Fruit fly (Drosophila melanogaster) whole organism, embryonic: ENCODE results near the gene CG34253.

ENCODE experiments used
- Atf6 ChIP-seq: fragments of 200-800 bp; sonication (Bioruptor generic); IDR thresholded peaks from 2 replicates; pipeline ENCODE4 v1.3.6; 2022; ENCODE audit warnings: missing biosample characterization, missing genetic modification characterization
- Bdp1 ChIP-seq: fragments of 200-800 bp; sonication (Bioruptor generic); optimal IDR thresholded peaks from 3 replicates; lab custom pipeline; 2016; ENCODE audit warnings: missing biosample characterization, missing genetic modification characterization
- CG1024 ChIP-seq: fragments of 200-800 bp; sonication (Bioruptor generic); IDR thresholded peaks from 2 replicates; pipeline ENCODE4 v1.3.6; 2022; ENCODE audit warnings: missing biosample characterization, missing genetic modification characterization
- CG10267 ChIP-seq: fragments of 200-800 bp; sonication (Bioruptor generic); optimal IDR thresholded peaks from 2 replicates; lab custom pipeline; 2018; ENCODE audit warnings: missing biosample characterization, mild to moderate bottlenecking, missing genetic modification characterization, moderate library complexity
- CG11398 ChIP-seq: fragments of 200-800 bp; sonication (Bioruptor generic); optimal IDR thresholded peaks from 2 replicates; lab custom pipeline; 2016; ENCODE audit warnings: missing biosample characterization, missing genetic modification characterization
- CG14441 ChIP-seq: fragments of 200-800 bp; sonication (Bioruptor generic); IDR thresholded peaks from 2 replicates; pipeline ENCODE4 v1.3.6; 2022; ENCODE audit warnings: missing biosample characterization, missing genetic modification characterization
- CG1529 ChIP-seq: fragments of 200-800 bp; sonication (Bioruptor generic); optimal IDR thresholded peaks from 3 replicates; lab custom pipeline; 2018; ENCODE audit warnings: missing biosample characterization, missing genetic modification characterization
- CG16815 ChIP-seq: fragments of 200-800 bp; sonication (Bioruptor generic); optimal IDR thresholded peaks from 3 replicates; lab custom pipeline; 2017; ENCODE audit warnings: missing biosample characterization, mild to moderate bottlenecking, missing genetic modification characterization
- CG3407 ChIP-seq: fragments of 200-800 bp; sonication (Bioruptor generic); optimal IDR thresholded peaks from 2 replicates; lab custom pipeline; 2018; ENCODE audit warnings: missing biosample characterization, mild to moderate bottlenecking, missing genetic modification characterization
- CG5245 ChIP-seq: fragments of 200-800 bp; sonication (Bioruptor generic); optimal IDR thresholded peaks from 3 replicates; lab custom pipeline; 2016; ENCODE audit warnings: missing biosample characterization, missing genetic modification characterization
- CG7839 ChIP-seq: fragments of 200-800 bp; sonication (Bioruptor generic); optimal IDR thresholded peaks from 3 replicates; lab custom pipeline; 2018; ENCODE audit warnings: missing biosample characterization, mild to moderate bottlenecking, missing genetic modification characterization, moderate library complexity
- CG8089 ChIP-seq: fragments of 200-800 bp; sonication (Bioruptor generic); optimal IDR thresholded peaks from 3 replicates; lab custom pipeline; 2016; ENCODE audit warnings: missing biosample characterization, missing genetic modification characterization
- CG8388 ChIP-seq: fragments of 200-800 bp; sonication (Bioruptor generic); optimal IDR thresholded peaks from 2 replicates; lab custom pipeline; 2019; ENCODE audit warnings: missing biosample characterization, mild to moderate bottlenecking, missing genetic modification characterization, moderate library complexity
- CG9727 ChIP-seq: fragments of 200-800 bp; sonication (Bioruptor generic); optimal IDR thresholded peaks from 3 replicates; lab custom pipeline; 2017; ENCODE audit warnings: missing biosample characterization, mild to moderate bottlenecking, missing genetic modification characterization
- CrebB ChIP-seq: fragments of 200-800 bp; sonication (Bioruptor generic); optimal IDR thresholded peaks from 3 replicates; lab custom pipeline; 2018; ENCODE audit warnings: missing biosample characterization, mild to moderate bottlenecking, missing genetic modification characterization
- Dfd ChIP-seq, 2 experiments: fragments of >200 bp; optimal IDR thresholded peaks; 2 replicates each; lab custom pipeline; 2017; ENCODE audit warnings: missing biosample characterization in 2 of 2, missing genetic modification characterization in 2 of 2
- Elba2 ChIP-seq: fragments of 200-800 bp; sonication (Bioruptor generic); optimal IDR thresholded peaks from 3 replicates; lab custom pipeline; 2016; ENCODE audit warnings: missing biosample characterization, missing genetic modification characterization
- HLH54F ChIP-seq: fragments of 200-800 bp; sonication (Bioruptor generic); optimal IDR thresholded peaks from 3 replicates; lab custom pipeline; 2016; ENCODE audit warnings: missing biosample characterization, missing genetic modification characterization
- Hr3 ChIP-seq: fragments of 200-800 bp; sonication (Bioruptor generic); optimal IDR thresholded peaks from 3 replicates; lab custom pipeline; 2016; ENCODE audit warnings: missing biosample characterization, missing genetic modification characterization
- Lim3 ChIP-seq: fragments of 200-800 bp; sonication (Bioruptor generic); IDR thresholded peaks from 2 replicates; pipeline ENCODE4 v1.3.6; 2022; ENCODE audit warnings: missing biosample characterization, missing genetic modification characterization
- Mad ChIP-seq: fragments of 200-800 bp; sonication (Bioruptor generic); optimal IDR thresholded peaks from 2 replicates; lab custom pipeline; 2016; ENCODE audit warnings: missing biosample characterization, missing genetic modification characterization
- Meics ChIP-seq: fragments of 200-800 bp; sonication (Bioruptor generic); optimal IDR thresholded peaks from 2 replicates; lab custom pipeline; 2017; ENCODE audit warnings: missing biosample characterization, mild to moderate bottlenecking, missing genetic modification characterization
- Mes4 ChIP-seq: fragments of 200-800 bp; sonication (Bioruptor generic); optimal IDR thresholded peaks from 2 replicates; lab custom pipeline; 2016; ENCODE audit warnings: missing biosample characterization, missing genetic modification characterization
- Mrtf ChIP-seq: fragments of 200-800 bp; sonication (Bioruptor generic); IDR thresholded peaks from 3 replicates; pipeline ENCODE4 v1.3.6; 2022; ENCODE audit warnings: missing biosample characterization, missing genetic modification characterization
- Nf-YC ChIP-seq: fragments of 200-800 bp; optimal IDR thresholded peaks from 3 replicates; lab custom pipeline; 2019; ENCODE audit warnings: missing biosample characterization, mild to moderate bottlenecking, missing genetic modification characterization, moderate library complexity
- Trl ChIP-seq, 3 experiments: fragments of >200 bp in 2 of 3; fragments of 200-800 bp in 1 of 3; sonication (Bioruptor generic) in 1 of 3; optimal IDR thresholded peaks; 2 replicates in 1 of 3; 3 replicates in 2 of 3; lab custom pipeline; 2016 to 2017; ENCODE audit warnings: missing biosample characterization in 1 of 3, missing genetic modification characterization in 1 of 3
- Usf ChIP-seq: fragments of 200-800 bp; sonication (Bioruptor generic); optimal IDR thresholded peaks from 2 replicates; lab custom pipeline; 2017; ENCODE audit warnings: missing genotype, missing biosample characterization, missing genetic modification characterization
- ap ChIP-seq: fragments of 200-800 bp; sonication (Bioruptor generic); IDR thresholded peaks from 2 replicates; pipeline ENCODE4 v1.3.6; 2022; ENCODE audit warnings: missing biosample characterization, missing genetic modification characterization
- ase ChIP-seq: fragments of 200-800 bp; sonication (Bioruptor generic); IDR thresholded peaks from 3 replicates; pipeline ENCODE4 v1.3.6; 2022; ENCODE audit warnings: missing biosample characterization, missing genetic modification characterization
- bsh ChIP-seq, 2 experiments: fragments of 200-800 bp; sonication (Bioruptor generic); optimal IDR thresholded peaks; 2 replicates each; lab custom pipeline; 2017 to 2018; ENCODE audit warnings: mild to moderate bottlenecking in 2 of 2, missing biosample characterization in 2 of 2, missing genetic modification characterization in 2 of 2, moderate library complexity in 1 of 2
- cg ChIP-seq: fragments of 200-800 bp; sonication (Bioruptor generic); optimal IDR thresholded peaks from 3 replicates; lab custom pipeline; 2019; ENCODE audit warnings: missing biosample characterization, mild to moderate bottlenecking, missing genetic modification characterization, moderate library complexity
- dati ChIP-seq: fragments of 200-800 bp; sonication (Bioruptor generic); IDR thresholded peaks from 2 replicates; pipeline ENCODE4 v1.3.6; 2022; ENCODE audit warnings: missing biosample characterization, missing genetic modification characterization
- ewg ChIP-seq: fragments of 200-800 bp; sonication (Bioruptor generic); optimal IDR thresholded peaks from 3 replicates; lab custom pipeline; 2017; ENCODE audit warnings: mild to moderate bottlenecking, missing biosample characterization, missing genetic modification reagents, missing genetic modification characterization
- gcm ChIP-seq: fragments of 200-800 bp; sonication (Bioruptor generic); optimal IDR thresholded peaks from 2 replicates; lab custom pipeline; 2019; ENCODE audit warnings: missing biosample characterization, mild to moderate bottlenecking, missing genetic modification characterization, moderate library complexity
- gfzf ChIP-seq: fragments of 200-800 bp; sonication (Bioruptor generic); optimal IDR thresholded peaks from 2 replicates; lab custom pipeline; 2016; ENCODE audit warnings: missing biosample characterization, mild to moderate bottlenecking, missing genetic modification characterization, moderate library complexity
- h ChIP-seq: fragments of >200 bp; optimal IDR thresholded peaks from 2 replicates; lab custom pipeline; 2017
- jumu ChIP-seq: fragments of 200-800 bp; sonication (Bioruptor generic); optimal IDR thresholded peaks from 3 replicates; lab custom pipeline; 2016; ENCODE audit warnings: missing biosample characterization, missing genetic modification characterization
- kah ChIP-seq: fragments of 200-800 bp; sonication (Bioruptor generic); optimal IDR thresholded peaks from 2 replicates; lab custom pipeline; 2018; ENCODE audit warnings: missing biosample characterization, mild to moderate bottlenecking, missing genetic modification characterization
- mirr ChIP-seq: fragments of 200-800 bp; sonication (Bioruptor generic); optimal IDR thresholded peaks from 3 replicates; lab custom pipeline; 2018; ENCODE audit warnings: missing biosample characterization, mild to moderate bottlenecking, missing genetic modification characterization
- prd ChIP-seq, 3 experiments: fragments of >200 bp in 2 of 3; fragments of 200-800 bp in 1 of 3; sonication (Bioruptor generic) in 1 of 3; optimal IDR thresholded peaks in 2 of 3; IDR thresholded peaks in 1 of 3; 2 replicates in 2 of 3; 3 replicates in 1 of 3; pipeline versions ENCODE4 v1.3.6 to Lab custom; 2017 to 2022; ENCODE audit warnings: missing biosample characterization in 1 of 3, missing genetic modification characterization in 1 of 3
- pum ChIP-seq: fragments of 200-800 bp; sonication (Bioruptor generic); optimal IDR thresholded peaks from 2 replicates; lab custom pipeline; 2016; ENCODE audit warnings: missing biosample characterization, missing genetic modification characterization
- yki ChIP-seq: fragments of >200 bp; optimal IDR thresholded peaks from 3 replicates; lab custom pipeline; 2018
- zen ChIP-seq: fragments of 200-800 bp; sonication (Bioruptor generic); optimal IDR thresholded peaks from 3 replicates; lab custom pipeline; 2018; ENCODE audit warnings: missing biosample characterization, mild to moderate bottlenecking, missing genetic modification characterization, moderate library complexity

Gene CG34253

DNA sequence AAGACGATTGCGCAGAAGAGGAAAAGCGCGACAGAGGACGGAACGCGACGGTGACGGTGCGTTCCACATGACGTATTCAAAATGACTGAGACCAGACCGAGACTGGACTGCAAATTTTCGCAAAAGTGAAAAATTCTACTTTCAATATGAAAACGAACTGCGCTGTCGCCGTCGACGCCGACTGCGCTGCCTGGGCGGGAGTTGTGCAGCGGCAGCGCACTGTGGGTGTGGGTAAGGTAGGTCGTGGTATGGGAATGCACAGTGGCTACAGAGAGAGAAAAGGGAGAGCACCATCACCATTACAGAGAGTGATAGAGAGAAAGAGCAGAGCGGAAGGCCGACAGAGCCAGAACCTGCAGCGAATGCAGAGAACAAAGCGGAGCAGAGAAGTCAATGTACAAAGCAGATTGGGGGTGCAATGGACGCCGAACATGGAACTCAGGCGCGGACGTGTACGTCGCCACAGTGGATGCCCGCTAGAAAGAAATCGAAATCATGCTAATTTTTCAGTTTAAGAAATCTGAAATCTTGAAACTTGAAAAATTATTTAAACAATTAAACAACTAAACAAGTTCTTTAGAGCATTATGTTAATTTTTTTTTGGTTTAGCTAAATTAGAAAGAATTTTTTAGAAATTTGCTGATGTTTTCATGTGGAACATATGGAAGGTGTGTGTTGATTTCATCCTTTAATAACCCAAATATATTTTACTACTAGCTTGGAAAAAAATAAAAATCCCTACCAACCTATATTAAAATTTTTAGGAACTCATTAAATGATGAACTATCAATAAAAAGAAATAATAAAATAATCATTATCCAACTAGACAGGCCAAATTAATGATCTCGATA, 22.3 kb downstream of the CG34253 start, which contains the start of gene Eip75B (continued):
- TF ChIP-seq CG11398 (GFP tag; lab: Kevin White, UChicago) = no peak
- no peak for TF ChIP-seq CrebB (tag; lab: Kevin White, UChicago)
- no peak for TF ChIP-seq Nf-YC (tag; lab: Kevin White, UChicago)
- TF ChIP-seq CG8388 (GFP tag; lab: Kevin White, UChicago) = no peak
- no peak for TF ChIP-seq ap (GFP tag; lab: Robert Waterston, UW)
- TF ChIP-seq mirr (GFP tag; lab: Kevin White, UChicago) = no peak
- TF ChIP-seq Atf6 (GFP tag; lab: Robert Waterston, UW) = no peak
- TF ChIP-seq CG9727 (GFP tag; lab: Kevin White, UChicago) = peak; percentile 27
- no peak for TF ChIP-seq Elba2 (GFP tag; lab: Kevin White, UChicago)
- peak; percentile 24 for TF ChIP-seq CG10267
- peak; percentile 15 for TF ChIP-seq CG3407 (GFP tag; lab: Kevin White, UChicago)
- no peak for TF ChIP-seq CG8089 (GFP tag; lab: Kevin White, UChicago)
- TF ChIP-seq Bdp1 (GFP tag; lab: Kevin White, UChicago) = no peak
- TF ChIP-seq bsh (GFP tag; optimal IDR thresholded peaks at IDR 0.05; lab: Kevin White, UChicago) = peak in 1 of 2 experiments; percentile 37
- TF ChIP-seq Mrtf (GFP tag; lab: Robert Waterston, UW) = no peak
- TF ChIP-seq CG14441 (GFP tag; lab: Robert Waterston, UW) = no peak
- no peak for TF ChIP-seq CG5245 (GFP tag; lab: Kevin White, UChicago)
- TF ChIP-seq CG1024 = 0 out of 2 replicates have a peak, but pooled peaks have one; percentile 3
- no peak for TF ChIP-seq CG7839 (tag; lab: Kevin White, UChicago)
- TF ChIP-seq h (lab: Kevin White, UChicago) = no peak
- no peak for TF ChIP-seq ase (GFP tag; lab: Robert Waterston, UW)
- no peak for TF ChIP-seq gfzf (GFP tag; lab: Kevin White, UChicago)
- TF ChIP-seq Meics (GFP tag; lab: Kevin White, UChicago) = no peak
- TF ChIP-seq yki = peak; percentile 65
- TF ChIP-seq pum (GFP tag; lab: Kevin White, UChicago) = no peak
- TF ChIP-seq Mad (GFP tag; lab: Kevin White, UChicago) = no peak
- TF ChIP-seq dati (GFP tag; lab: Robert Waterston, UW) = no peak
- TF ChIP-seq CG1529 = peak; percentile 9
- no peak for TF ChIP-seq prd (optimal IDR thresholded peaks at IDR 0.05; lab: Kevin White, UChicago)
- TF ChIP-seq prd (GFP tag; IDR thresholded peaks at IDR 0.05; lab: Robert Waterston, UW) = no peak
- TF ChIP-seq kah (GFP tag; lab: Kevin White, UChicago) = no peak
- no peak for TF ChIP-seq ewg (GFP tag; lab: Kevin White, UChicago)
- peak; percentile 38 for TF ChIP-seq cg (GFP tag; lab: Kevin White, UChicago)
- TF ChIP-seq Trl (optimal IDR thresholded peaks at IDR 0.05; lab: Kevin White, UChicago) = peak in 1 of 2 experiments; percentile 87
- TF ChIP-seq Trl (GFP tag; optimal IDR thresholded peaks at IDR 0.05; lab: Kevin White, UChicago) = no peak
- TF ChIP-seq gcm (GFP tag; lab: Kevin White, UChicago) = no peak
- TF ChIP-seq Mes4 (GFP tag; lab: Kevin White, UChicago) = no peak
- TF ChIP-seq jumu (GFP tag; lab: Kevin White, UChicago) = no peak
- TF ChIP-seq CG16815 (GFP tag; lab: Kevin White, UChicago) = peak; percentile 14
- no peak for TF ChIP-seq HLH54F
- no peak for TF ChIP-seq Usf (GFP tag; lab: Kevin White, UChicago)
- no peak for TF ChIP-seq zen
- TF ChIP-seq Hr3 (GFP tag; lab: Kevin White, UChicago) = no peak
- no peak for TF ChIP-seq Dfd (GFP tag; optimal IDR thresholded peaks at IDR 0.05; lab: Kevin White, UChicago)
- TF ChIP-seq Lim3 (GFP tag; lab: Robert Waterston, UW) = no peak
